Fruit fly (Drosophila melanogaster): ENCODE results near the gene CG43057.
A peak's percentile ranks its signal among the peaks of the same experiment; 100 is the strongest.

Gene CG43057

DNA sequence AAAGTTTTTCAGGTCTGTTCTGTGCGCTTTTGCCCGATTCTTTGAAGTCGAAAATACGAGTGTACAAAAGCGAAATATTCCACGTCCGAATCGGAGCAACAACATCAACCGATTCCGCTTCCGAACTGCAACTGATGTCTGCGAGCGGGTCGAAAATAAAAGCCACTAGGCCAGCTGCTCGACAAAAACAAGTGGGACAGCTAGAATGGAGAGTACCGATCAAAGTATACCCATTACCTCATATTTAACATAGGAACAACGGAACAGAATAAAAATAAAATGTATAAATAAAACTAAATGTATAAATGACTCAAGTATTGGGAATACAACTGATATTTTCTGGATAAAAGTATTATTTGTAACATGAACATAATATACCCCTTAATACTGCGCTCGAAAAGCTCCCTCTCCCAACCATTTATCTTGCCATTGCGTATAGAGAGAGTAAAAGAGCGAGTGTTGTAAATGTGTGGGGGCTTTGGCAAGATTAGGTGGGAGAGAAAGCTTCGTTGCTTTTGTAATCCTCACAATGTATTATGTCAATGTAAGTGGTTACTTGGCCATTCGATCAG lies 38.7 kb downstream of the CG43057 start, which contains the start of gene SLC5A11 (continued):
- TF ChIP-seq CG32532 (GFP tag; IDR thresholded peaks at IDR 0.05) (peak; percentile 98), CG15514 (GFP tag; optimal IDR thresholded peaks at IDR 0.05) (peak; percentile 92), CG18599 (GFP tag; optimal IDR thresholded peaks at IDR 0.05) (peak; percentile 99), CG4328 (GFP tag; optimal IDR thresholded peaks at IDR 0.05) (peak; percentile 93), klu (GFP tag; IDR thresholded peaks at IDR 0.05) (peak; percentile 94), slp2 (GFP tag; optimal IDR thresholded peaks at IDR 0.05) (peak; percentile 61), Xrp1 (GFP tag; IDR thresholded peaks at IDR 0.05) (peak; percentile 97), vvl (GFP tag; IDR thresholded peaks at IDR 0.05) (peak; percentile 99), exex (tag; optimal IDR thresholded peaks at IDR 0.05) (peak; percentile 85), ac (GFP tag; optimal IDR thresholded peaks at IDR 0.05) (peak; percentile 88), CG2129 (GFP tag; IDR thresholded peaks at IDR 0.05; ENCODE audit: partially characterized antibody) (no peak), CG7372 (GFP tag; IDR thresholded peaks at IDR 0.05) (peak; percentile 99), Hand (GFP tag; optimal IDR thresholded peaks at IDR 0.05) (peak; percentile 97), CG12071 (GFP tag; optimal IDR thresholded peaks at IDR 0.05) (peak; percentile 89), fd64A (GFP tag; optimal IDR thresholded peaks at IDR 0.05) (peak; percentile 87), Rfx (GFP tag; IDR thresholded peaks at IDR 0.05) (peak; percentile 97), Atf6 (GFP tag; IDR thresholded peaks at IDR 0.05) (peak; percentile 100), Sox102F (GFP tag; optimal IDR thresholded peaks at IDR 0.05) (peak; percentile 88), mirr (GFP tag; optimal IDR thresholded peaks at IDR 0.05) (peak; percentile 75), CG9876 (GFP tag; optimal IDR thresholded peaks at IDR 0.05) (peak; percentile 54), CG2199 (GFP tag; IDR thresholded peaks at IDR 0.05) (peak; percentile 91), B-H1 (GFP tag; IDR thresholded peaks at IDR 0.05) (peak; percentile 95), E2f2 (GFP tag; IDR thresholded peaks at IDR 0.05) (peak; percentile 75), gem (tag; optimal IDR thresholded peaks at IDR 0.05) (peak; percentile 98), Dbx (GFP tag; IDR thresholded peaks at IDR 0.05) (peak; percentile 93), slbo (GFP tag; IDR thresholded peaks at IDR 0.05) (peak; percentile 100), Doc2 (GFP tag; IDR thresholded peaks at IDR 0.05) (peak; percentile 87), sens-2 (GFP tag; IDR thresholded peaks at IDR 0.05) (peak; percentile 95), CG8089 (GFP tag; optimal IDR thresholded peaks at IDR 0.05) (peak; percentile 31), org-1 (GFP tag; optimal IDR thresholded peaks at IDR 0.05) (peak; percentile 100), lbe (GFP tag; optimal IDR thresholded peaks at IDR 0.05) (peak; percentile 99), NFAT (GFP tag; IDR thresholded peaks at IDR 0.05) (peak; percentile 91), crc (GFP tag; optimal IDR thresholded peaks at IDR 0.05) (peak; percentile 83), CG3726 (GFP tag; IDR thresholded peaks at IDR 0.05) (peak; percentile 98), otp (GFP tag; IDR thresholded peaks at IDR 0.05) (peak; percentile 97), hb (GFP tag; IDR thresholded peaks at IDR 0.05; ENCODE audit: partially characterized antibody) (no peak), CG7839 (tag; optimal IDR thresholded peaks at IDR 0.05) (peak; percentile 100), sima (GFP tag; optimal IDR thresholded peaks at IDR 0.05) (peak; percentile 96), grau (tag; optimal IDR thresholded peaks at IDR 0.05) (peak; percentile 92), Hsf (GFP tag; optimal IDR thresholded peaks at IDR 0.05) (peak; percentile 65), bigmax (GFP tag; optimal IDR thresholded peaks at IDR 0.05) (peak; percentile 45), bcd (GFP tag; optimal IDR thresholded peaks at IDR 0.05) (peak; percentile 99), abd-A (tag; optimal IDR thresholded peaks at IDR 0.05) (peak; percentile 92), CG3281 (GFP tag; optimal IDR thresholded peaks at IDR 0.05) (peak; percentile 96), wek (GFP tag; optimal IDR thresholded peaks at IDR 0.05) (peak; percentile 49), Ets65A (GFP tag) (peak; percentile 100), CG43689 (GFP tag; IDR thresholded peaks at IDR 0.05) (peak; percentile 88), jigr1 (GFP tag; IDR thresholded peaks at IDR 0.05) (peak; percentile 98), CG8281 (tag; optimal IDR thresholded peaks at IDR 0.05) (peak; percentile 85), CG4424 (GFP tag; optimal IDR thresholded peaks at IDR 0.05) (peak; percentile 94), CG33213 (GFP tag; optimal IDR thresholded peaks at IDR 0.05) (peak; percentile 96)

Measured in whole organism, embryonic.